Fruit fly (Drosophila melanogaster): ENCODE measurements around the gene CG14454.

dm6 chr3L:22649096-22649495 lies 43.2 kb downstream of the CG14454 start, which contains the start of gene CG33771:
- TF ChIP-seq CG6854 (GFP tag; optimal IDR thresholded peaks at IDR 0.05) (no peak), Blimp-1 (GFP tag; optimal IDR thresholded peaks at IDR 0.05) (no peak), dac (GFP tag; optimal IDR thresholded peaks at IDR 0.05) (no peak), CG6276 (GFP tag; optimal IDR thresholded peaks at IDR 0.05) (no peak), Sox102F (GFP tag; optimal IDR thresholded peaks at IDR 0.05) (no peak), Ets21C (GFP tag; optimal IDR thresholded peaks at IDR 0.05) (no peak), Ets96B (tag; optimal IDR thresholded peaks at IDR 0.05) (no peak), CG8119 (GFP tag; IDR thresholded peaks at IDR 0.05) (no peak), Hr39 (GFP tag; optimal IDR thresholded peaks at IDR 0.05) (no peak), CG16779 (tag; optimal IDR thresholded peaks at IDR 0.05) (no peak), CG4318 (GFP tag; optimal IDR thresholded peaks at IDR 0.05) (no peak), CG3919 (GFP tag; optimal IDR thresholded peaks at IDR 0.05) (no peak), Eip93F (GFP tag; optimal IDR thresholded peaks at IDR 0.05) (no peak), Lpt (GFP tag; optimal IDR thresholded peaks at IDR 0.05) (no peak)

Measured in whole organism, prepupa.